Worm (Caenorhabditis elegans): ENCODE data around the gene C32D5.11.

ce11 chrII:6339948-6340347 is 15.3 kb downstream of the C32D5.11 start, which contains the start of gene C32D5.7:
- TF ChIP-seq ztf-1 (GFP tag; conservative IDR thresholded peaks at IDR 0.05) (no peak), nhr-25 (tag; optimal IDR thresholded peaks at IDR 0.05) (no peak), alr-1 (tag; optimal IDR thresholded peaks at IDR 0.05) (no peak), nhr-11 (tag; optimal IDR thresholded peaks at IDR 0.05) (no peak)
